Worm (Caenorhabditis elegans) whole organism, L3 larva: ENCODE results near the gene fbxa-196.
A peak's percentile ranks its signal among the peaks of the same experiment; 100 is the strongest.

Experiments
- aly-2 ChIP-seq: fragments of 150-350 bp; optimal IDR thresholded peaks from 2 replicates; lab custom pipeline; 2014; ENCODE audit warnings: missing biosample characterization, missing genetic modification characterization
- ama-1 ChIP-seq: fragments of 150-350 bp; optimal IDR thresholded peaks from 2 replicates; lab custom pipeline; 2018
- ceh-28 ChIP-seq: fragments of 150-350 bp; optimal IDR thresholded peaks from 2 replicates; lab custom pipeline; 2014; ENCODE audit warnings: missing biosample characterization, missing genetic modification reagents, missing genetic modification characterization
- ceh-9 ChIP-seq: sonication (generic microtip); optimal IDR thresholded peaks from 2 replicates; lab custom pipeline; 2018; ENCODE audit warnings: missing biosample characterization, missing genetic modification characterization
- daf-12 ChIP-seq: fragments of 150-350 bp; optimal IDR thresholded peaks from 2 replicates; lab custom pipeline; 2014; ENCODE audit warnings: missing biosample characterization, missing genetic modification reagents, missing genetic modification characterization
- elt-1 ChIP-seq: fragments of 150-350 bp; optimal IDR thresholded peaks from 2 replicates; lab custom pipeline; 2014; ENCODE audit warnings: missing biosample characterization, missing genetic modification characterization
- elt-2 ChIP-seq: sonication (generic microtip); optimal IDR thresholded peaks from 2 replicates; lab custom pipeline; 2016; ENCODE audit warnings: missing genetic modification reagents, mild to moderate bottlenecking, missing genetic modification characterization, missing compliant biosample characterization
- eor-1 ChIP-seq, 2 experiments: fragments of 150-350 bp; optimal IDR thresholded peaks; 2 replicates each; lab custom pipeline; 2014 to 2018; ENCODE audit warnings: missing biosample characterization in 2 of 2, missing genetic modification characterization in 2 of 2
- fkh-10 ChIP-seq: sonication (generic microtip); optimal IDR thresholded peaks from 2 replicates; lab custom pipeline; 2017; ENCODE audit warnings: missing biosample characterization, missing genetic modification reagents, missing genetic modification characterization
- fkh-2 ChIP-seq: fragments of 150-350 bp; optimal IDR thresholded peaks from 2 replicates; lab custom pipeline; 2014; ENCODE audit warnings: missing biosample characterization, missing genetic modification reagents, missing genetic modification characterization
- fos-1 ChIP-seq: fragments of 150-350 bp; optimal IDR thresholded peaks from 2 replicates; lab custom pipeline; 2014; ENCODE audit warnings: missing biosample characterization, missing genetic modification characterization
- hmg-11 ChIP-seq: sonication (generic microtip); optimal IDR thresholded peaks from 2 replicates; lab custom pipeline; 2016; ENCODE audit warnings: missing genetic modification characterization, missing compliant biosample characterization
- jun-1 ChIP-seq: fragments of 150-350 bp; optimal IDR thresholded peaks from 2 replicates; lab custom pipeline; 2014; ENCODE audit warnings: missing biosample characterization, missing genetic modification reagents, missing genetic modification characterization
- lin-15B ChIP-seq: fragments of 150-350 bp; optimal IDR thresholded peaks from 2 replicates; lab custom pipeline; 2014; ENCODE audit warnings: missing biosample characterization, missing genetic modification characterization
- lin-39 ChIP-seq: fragments of 150-350 bp; optimal IDR thresholded peaks from 2 replicates; lab custom pipeline; 2018; ENCODE audit warnings: missing biosample characterization, missing genetic modification reagents, missing genetic modification characterization
- lsy-12 ChIP-seq: sonication (generic microtip); optimal IDR thresholded peaks from 2 replicates; lab custom pipeline; 2016; ENCODE audit warnings: mild to moderate bottlenecking, missing genetic modification characterization, missing compliant biosample characterization
- nfya-1 ChIP-seq: sonication (generic microtip); optimal IDR thresholded peaks from 2 replicates; lab custom pipeline; 2017; ENCODE audit warnings: missing genetic modification characterization, mild to moderate bottlenecking, missing compliant biosample characterization, antibody characterized with exemption, moderate library complexity; ENCODE audit not compliant: insufficient read depth
- nhr-11 ChIP-seq: fragments of 150-350 bp; optimal IDR thresholded peaks from 2 replicates; lab custom pipeline; 2014; ENCODE audit warnings: missing biosample characterization, missing genetic modification characterization
- nhr-12 ChIP-seq: fragments of 150-350 bp; optimal IDR thresholded peaks from 2 replicates; lab custom pipeline; 2014; ENCODE audit warnings: missing biosample characterization, missing genetic modification characterization
- nhr-23 ChIP-seq: fragments of 150-350 bp; optimal IDR thresholded peaks from 2 replicates; lab custom pipeline; 2014; ENCODE audit warnings: missing biosample characterization, missing genetic modification reagents, missing genetic modification characterization
- nhr-25 ChIP-seq: sonication (generic microtip); optimal IDR thresholded peaks from 2 replicates; lab custom pipeline; 2017; ENCODE audit warnings: missing biosample characterization, missing genetic modification characterization
- nhr-28 ChIP-seq: fragments of 150-350 bp; optimal IDR thresholded peaks from 2 replicates; lab custom pipeline; 2014; ENCODE audit warnings: missing biosample characterization, missing genetic modification characterization
- nhr-43 ChIP-seq: sonication (generic microtip); optimal IDR thresholded peaks from 2 replicates; lab custom pipeline; 2016; ENCODE audit warnings: mild to moderate bottlenecking, missing genetic modification characterization, missing compliant biosample characterization; ENCODE audit not compliant: poor library complexity, severe bottlenecking
- nhr-77 ChIP-seq: fragments of 150-350 bp; optimal IDR thresholded peaks from 2 replicates; lab custom pipeline; 2014; ENCODE audit warnings: missing biosample characterization, missing genetic modification characterization
- pha-4 ChIP-seq: fragments of 150-350 bp; optimal IDR thresholded peaks from 2 replicates; lab custom pipeline; 2014; ENCODE audit warnings: missing biosample characterization, missing genetic modification reagents, missing genetic modification characterization
- pqm-1 ChIP-seq: fragments of 150-350 bp; optimal IDR thresholded peaks from 2 replicates; lab custom pipeline; 2017; ENCODE audit warnings: missing biosample characterization, missing genetic modification characterization, inconsistent platforms
- skn-1 ChIP-seq: fragments of 150-350 bp; optimal IDR thresholded peaks from 2 replicates; lab custom pipeline; 2014; ENCODE audit warnings: missing biosample characterization, missing genetic modification characterization
- tbx-2 ChIP-seq: sonication (generic microtip); optimal IDR thresholded peaks from 2 replicates; lab custom pipeline; 2016; ENCODE audit warnings: mild to moderate bottlenecking, missing genetic modification characterization, missing compliant biosample characterization
- unc-39 ChIP-seq: sonication (generic microtip); optimal IDR thresholded peaks from 4 replicates; lab custom pipeline; 2017; ENCODE audit warnings: missing biosample characterization, missing genetic modification characterization
- zag-1 ChIP-seq: fragments of 150-350 bp; optimal IDR thresholded peaks from 2 replicates; lab custom pipeline; 2014; ENCODE audit warnings: missing biosample characterization, missing genetic modification characterization
- ztf-11 ChIP-seq: fragments of 150-350 bp; optimal IDR thresholded peaks from 2 replicates; lab custom pipeline; 2014; ENCODE audit warnings: missing biosample characterization, missing genetic modification characterization
- ztf-4 ChIP-seq: fragments of 150-350 bp; optimal IDR thresholded peaks from 2 replicates; lab custom pipeline; 2014; ENCODE audit warnings: missing biosample characterization, missing genetic modification characterization

Gene fbxa-196

DNA sequence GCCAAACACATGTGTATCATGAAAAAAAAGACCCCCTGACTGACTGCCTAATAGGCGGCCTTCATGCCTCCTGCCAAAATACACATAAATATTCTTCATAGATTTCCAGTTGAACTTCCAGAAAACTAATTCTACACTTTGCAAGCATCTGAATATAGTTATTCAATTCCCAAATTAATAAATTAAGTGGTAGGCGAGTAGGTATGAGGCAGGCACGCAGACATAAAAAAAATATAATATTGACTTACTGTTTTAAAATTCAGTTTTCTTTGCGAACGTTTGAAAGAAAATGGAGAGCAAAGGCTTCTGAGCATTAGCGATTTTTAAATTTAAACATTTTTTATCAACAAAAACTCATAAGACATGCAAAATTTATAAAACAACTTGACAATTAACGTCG lies 39.4 kb downstream of the fbxa-196 start:
- no peak for TF ChIP-seq lsy-12
- peak; percentile 27 for TF ChIP-seq elt-2 (tag; lab: Kevin White, UChicago)
- TF ChIP-seq ceh-28 = peak; percentile 8
- peak; percentile 45 for TF ChIP-seq jun-1 (tag; lab: Kevin White, UChicago)

DNA sequence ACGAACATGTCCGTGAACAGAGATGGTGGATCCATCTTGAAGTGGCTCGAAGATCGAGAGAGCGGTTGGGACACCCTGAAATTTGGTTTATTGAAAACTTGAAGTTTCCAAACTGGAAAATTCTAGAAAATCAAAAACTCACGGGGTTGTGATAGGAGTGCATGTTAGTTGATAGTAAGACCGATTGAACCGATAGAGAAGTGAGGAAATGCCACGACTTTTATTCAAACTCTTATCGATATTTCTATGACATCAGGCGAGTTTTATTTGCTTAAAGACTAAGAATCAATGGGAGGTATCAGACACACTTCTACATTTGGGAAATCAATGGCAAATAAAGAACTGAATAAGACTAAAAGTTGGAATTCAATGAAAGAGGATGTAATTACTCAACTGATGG lies 40.4 kb downstream of the fbxa-196 start, which contains the start of gene lec-10:
Gene lec-10, minus strand, starts transcription at position 272 of the 400 bp plus-strand sequence.
- TF ChIP-seq pqm-1 (tag; lab: Kevin White, UChicago) (peak; percentile 89), elt-2 (tag; lab: Kevin White, UChicago) (peak; percentile 95), jun-1 (tag; lab: Kevin White, UChicago) (peak; percentile 26), pha-4 (tag; lab: Kevin White, UChicago) (peak; percentile 59), hmg-11 (tag; lab: Kevin White, UChicago) (no peak), ceh-28 (no peak)

DNA sequence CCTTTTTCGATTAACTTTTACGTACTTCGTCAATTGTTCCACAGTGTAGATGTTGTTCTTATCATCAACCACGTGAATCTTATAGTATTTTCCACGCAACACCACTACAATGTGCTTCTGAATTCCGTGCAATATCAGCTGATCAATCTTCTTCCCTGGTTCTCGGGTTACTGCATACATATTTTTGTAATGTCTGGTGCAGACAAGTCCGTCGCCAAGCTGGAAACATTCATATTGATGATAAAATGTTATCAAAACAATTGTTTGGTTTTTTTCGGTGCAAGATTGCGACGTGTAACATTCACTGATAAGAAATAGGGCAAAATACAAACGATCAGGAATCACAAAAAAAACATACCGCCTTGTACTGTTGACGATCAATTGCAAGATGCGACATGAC lies 44.0 kb downstream of the fbxa-196 start:
- TF ChIP-seq tbx-2 (tag; lab: Kevin White, UChicago) = no peak
- no peak for TF ChIP-seq elt-1 (tag; lab: Kevin White, UChicago)
- peak; percentile 87 for TF ChIP-seq elt-2 (tag; lab: Kevin White, UChicago)
- TF ChIP-seq pqm-1 (tag; lab: Kevin White, UChicago) = peak; percentile 33
- no peak for TF ChIP-seq ama-1 (lab: Kevin White, UChicago)
- no peak for TF ChIP-seq nhr-11 (tag; lab: Kevin White, UChicago)
- no peak for TF ChIP-seq fos-1 (tag; lab: Kevin White, UChicago)
- TF ChIP-seq ceh-9 (tag; lab: Kevin White, UChicago) = no peak
- TF ChIP-seq lin-39 (tag; lab: Kevin White, UChicago) = no peak
- TF ChIP-seq nhr-77 (tag; lab: Kevin White, UChicago) = no peak
- no peak for TF ChIP-seq unc-39 (tag; lab: Kevin White, UChicago)
- no peak for TF ChIP-seq nhr-23 (tag; lab: Kevin White, UChicago)
- TF ChIP-seq lin-15B (tag; lab: Kevin White, UChicago) = no peak
- no peak for TF ChIP-seq pha-4 (tag; lab: Kevin White, UChicago)
- TF ChIP-seq skn-1 (tag; lab: Kevin White, UChicago) = peak; percentile 7
- TF ChIP-seq ztf-4 (tag; lab: Kevin White, UChicago) = no peak

- TF ChIP-seq nhr-28 (tag; lab: Kevin White, UChicago) (no peak), nfya-1 (no peak), daf-12 (tag; lab: Kevin White, UChicago) (no peak), nhr-12 (tag; lab: Kevin White, UChicago) (no peak), nhr-25 (tag; lab: Kevin White, UChicago) (no peak), aly-2 (tag; lab: Kevin White, UChicago) (no peak), zag-1 (tag; lab: Kevin White, UChicago) (no peak), lin-39 (tag; lab: Kevin White, UChicago) (no peak), lsy-12 (no peak), jun-1 (tag; lab: Kevin White, UChicago) (no peak), elt-1 (tag; lab: Kevin White, UChicago) (no peak), fkh-10 (GFP tag; lab: Kevin White, UChicago) (no peak), hmg-11 (tag; lab: Kevin White, UChicago) (no peak), ama-1 (lab: Kevin White, UChicago) (no peak)
Observed at ce11 chrV:6493821-6494220, 45.4 kb downstream of the fbxa-196 start, which contains the start of gene cpt-6. cpt-6 (minus strand) TSS chrV:6493921.

ce11 chrV:6495353-6495752 lies 46.9 kb downstream of the fbxa-196 start:
- TF ChIP-seq ceh-28 (no peak), hmg-11 (tag; lab: Kevin White, UChicago) (no peak), nhr-43 (tag; lab: Kevin White, UChicago) (no peak), nhr-25 (tag; lab: Kevin White, UChicago) (no peak), jun-1 (tag; lab: Kevin White, UChicago) (no peak), eor-1 (tag; optimal IDR thresholded peaks at IDR 0.05; lab: Kevin White, UChicago) (no peak), fkh-2 (no peak), ztf-4 (tag; lab: Kevin White, UChicago) (no peak), ztf-11 (tag; lab: Kevin White, UChicago) (no peak), lsy-12 (no peak), elt-1 (tag; lab: Kevin White, UChicago) (no peak), daf-12 (tag; lab: Kevin White, UChicago) (no peak)
